Fruit fly (Drosophila melanogaster) whole organism, embryonic: ENCODE results near the gene CG13407.

Experiments
- ATbp ChIP-seq: fragments of 200-800 bp; sonication (Bioruptor generic); optimal IDR thresholded peaks from 2 replicates; lab custom pipeline; 2017; ENCODE audit warnings: missing biosample characterization, mild to moderate bottlenecking, missing genetic modification characterization, missing genetic modification reagents
- CG10462 ChIP-seq: fragments of 200-800 bp; sonication (Bioruptor generic); optimal IDR thresholded peaks from 2 replicates; lab custom pipeline; 2016; ENCODE audit warnings: missing biosample characterization, missing genetic modification characterization
- CG10565 ChIP-seq: fragments of 200-800 bp; sonication (Bioruptor generic); optimal IDR thresholded peaks from 3 replicates; lab custom pipeline; 2016; ENCODE audit warnings: missing biosample characterization, mild to moderate bottlenecking, missing genetic modification characterization
- CG10979 ChIP-seq: fragments of 200-800 bp; sonication (Bioruptor generic); optimal IDR thresholded peaks from 2 replicates; lab custom pipeline; 2018; ENCODE audit warnings: missing biosample characterization, mild to moderate bottlenecking, missing genetic modification characterization, moderate library complexity
- CG11398 ChIP-seq: fragments of 200-800 bp; sonication (Bioruptor generic); optimal IDR thresholded peaks from 2 replicates; lab custom pipeline; 2016; ENCODE audit warnings: missing biosample characterization, missing genetic modification characterization
- CG12391 ChIP-seq: fragments of 200-800 bp; sonication (Bioruptor generic); optimal IDR thresholded peaks from 3 replicates; lab custom pipeline; 2018; ENCODE audit warnings: missing biosample characterization, mild to moderate bottlenecking, missing genetic modification characterization, moderate library complexity
- CG13894 ChIP-seq: fragments of 200-800 bp; sonication (Bioruptor generic); optimal IDR thresholded peaks from 3 replicates; lab custom pipeline; 2018; ENCODE audit warnings: missing biosample characterization, mild to moderate bottlenecking, missing genetic modification characterization, moderate library complexity
- CG15269 ChIP-seq: fragments of 200-800 bp; sonication (Bioruptor generic); optimal IDR thresholded peaks from 2 replicates; lab custom pipeline; 2018; ENCODE audit warnings: missing biosample characterization, mild to moderate bottlenecking, missing genetic modification characterization, moderate library complexity
- CG16815 ChIP-seq: fragments of 200-800 bp; sonication (Bioruptor generic); optimal IDR thresholded peaks from 3 replicates; lab custom pipeline; 2017; ENCODE audit warnings: missing biosample characterization, mild to moderate bottlenecking, missing genetic modification characterization
- CG18599 ChIP-seq: fragments of 200-800 bp; sonication (Bioruptor generic); optimal IDR thresholded peaks from 3 replicates; lab custom pipeline; 2017; ENCODE audit warnings: missing biosample characterization, missing genetic modification characterization, mild to moderate bottlenecking, moderate library complexity, missing genetic modification reagents
- CG2116 ChIP-seq: fragments of 200-800 bp; sonication (Bioruptor generic); optimal IDR thresholded peaks from 3 replicates; lab custom pipeline; 2018; ENCODE audit warnings: missing biosample characterization, mild to moderate bottlenecking, missing genetic modification characterization
- CG3065 ChIP-seq: fragments of 200-800 bp; sonication (Bioruptor generic); optimal IDR thresholded peaks from 2 replicates; lab custom pipeline; 2016; ENCODE audit warnings: missing biosample characterization, missing genetic modification characterization
- CG32532 ChIP-seq: fragments of 200-800 bp; sonication (Bioruptor generic); IDR thresholded peaks from 2 replicates; pipeline ENCODE4 v1.3.6; 2022; ENCODE audit warnings: missing biosample characterization, missing genetic modification characterization
- CG33557 ChIP-seq: fragments of 200-800 bp; sonication (Bioruptor generic); optimal IDR thresholded peaks from 2 replicates; lab custom pipeline; 2019; ENCODE audit warnings: missing biosample characterization, mild to moderate bottlenecking, missing genetic modification characterization, moderate library complexity
- CG3838 ChIP-seq: fragments of 200-800 bp; sonication (Bioruptor generic); optimal IDR thresholded peaks from 3 replicates; lab custom pipeline; 2016; ENCODE audit warnings: missing biosample characterization, missing genetic modification characterization
- CG4617 ChIP-seq: fragments of 200-800 bp; sonication (Bioruptor generic); optimal IDR thresholded peaks from 3 replicates; lab custom pipeline; 2016; ENCODE audit warnings: missing biosample characterization, missing genetic modification characterization, borderline replicate concordance
- CG7372 ChIP-seq: fragments of 200-800 bp; sonication (Bioruptor generic); IDR thresholded peaks from 2 replicates; pipeline ENCODE4 v1.3.6; 2022; ENCODE audit warnings: missing biosample characterization, missing genetic modification characterization
- CG7745 ChIP-seq: fragments of 200-800 bp; sonication (Bioruptor generic); optimal IDR thresholded peaks from 2 replicates; lab custom pipeline; 2018; ENCODE audit warnings: missing biosample characterization, mild to moderate bottlenecking, missing genetic modification characterization, moderate library complexity
- CG7963 ChIP-seq: fragments of 200-800 bp; sonication (Bioruptor generic); IDR thresholded peaks from 3 replicates; pipeline ENCODE4 v1.3.6; 2022; ENCODE audit warnings: missing biosample characterization, missing genetic modification characterization; ENCODE audit not compliant: partially characterized antibody
- CG8924 ChIP-seq: fragments of 200-800 bp; optimal IDR thresholded peaks from 3 replicates; lab custom pipeline; 2019; ENCODE audit warnings: missing biosample characterization, mild to moderate bottlenecking, missing genetic modification characterization, moderate library complexity
- CG9215 ChIP-seq: fragments of 200-800 bp; sonication (Bioruptor generic); IDR thresholded peaks from 2 replicates; pipeline ENCODE4 v1.3.6; 2022; ENCODE audit warnings: missing biosample characterization, missing genetic modification characterization
- CG9727 ChIP-seq: fragments of 200-800 bp; sonication (Bioruptor generic); optimal IDR thresholded peaks from 3 replicates; lab custom pipeline; 2017; ENCODE audit warnings: missing biosample characterization, mild to moderate bottlenecking, missing genetic modification characterization
- CoRest ChIP-seq: fragments of 200-800 bp; sonication (Bioruptor generic); optimal IDR thresholded peaks from 3 replicates; lab custom pipeline; 2018; ENCODE audit warnings: missing biosample characterization, mild to moderate bottlenecking, missing genetic modification characterization, moderate library complexity
- Deaf1 ChIP-seq: fragments of 200-800 bp; optimal IDR thresholded peaks from 3 replicates; lab custom pipeline; 2019; ENCODE audit warnings: missing biosample characterization, mild to moderate bottlenecking, missing genetic modification characterization, moderate library complexity
- Dll ChIP-seq: fragments of 200-800 bp; sonication (Bioruptor generic); IDR thresholded peaks from 4 replicates; pipeline ENCODE4 v1.3.6; 2022; ENCODE audit warnings: missing biosample characterization, missing genetic modification characterization; ENCODE audit not compliant: partially characterized antibody
- Elba2 ChIP-seq: fragments of 200-800 bp; sonication (Bioruptor generic); optimal IDR thresholded peaks from 3 replicates; lab custom pipeline; 2016; ENCODE audit warnings: missing biosample characterization, missing genetic modification characterization
- HLH4C ChIP-seq: fragments of 200-800 bp; sonication (Bioruptor generic); IDR thresholded peaks from 3 replicates; pipeline ENCODE4 v1.3.6; 2022; ENCODE audit warnings: missing biosample characterization, missing genetic modification characterization; ENCODE audit not compliant: partially characterized antibody
- HmgZ ChIP-seq: fragments of 200-800 bp; sonication (Bioruptor generic); optimal IDR thresholded peaks from 2 replicates; lab custom pipeline; 2018; ENCODE audit warnings: missing biosample characterization, mild to moderate bottlenecking, missing genetic modification characterization
- Optix ChIP-seq: fragments of 200-800 bp; sonication (Bioruptor generic); IDR thresholded peaks from 3 replicates; pipeline ENCODE4 v1.3.6; 2022; ENCODE audit warnings: missing biosample characterization, missing genetic modification characterization
- Sin3A ChIP-seq: fragments of >200 bp; optimal IDR thresholded peaks from 2 replicates; lab custom pipeline; 2018
- Sry-δ ChIP-seq: fragments of 200-800 bp; sonication (Bioruptor generic); optimal IDR thresholded peaks from 2 replicates; lab custom pipeline; 2016; ENCODE audit warnings: missing biosample characterization, missing genetic modification characterization
- Trl ChIP-seq, 3 experiments: fragments of >200 bp in 2 of 3; fragments of 200-800 bp in 1 of 3; sonication (Bioruptor generic) in 1 of 3; optimal IDR thresholded peaks; 2 replicates in 1 of 3; 3 replicates in 2 of 3; lab custom pipeline; 2016 to 2017; ENCODE audit warnings: missing biosample characterization in 1 of 3, missing genetic modification characterization in 1 of 3
- Xbp1 ChIP-seq: fragments of 200-800 bp; sonication (Bioruptor generic); optimal IDR thresholded peaks from 3 replicates; lab custom pipeline; 2016; ENCODE audit warnings: missing biosample characterization, mild to moderate bottlenecking, missing genetic modification characterization
- ac ChIP-seq: fragments of 200-800 bp; sonication (Bioruptor generic); optimal IDR thresholded peaks from 3 replicates; lab custom pipeline; 2017; ENCODE audit warnings: missing biosample characterization, mild to moderate bottlenecking, missing genetic modification characterization
- bab2 ChIP-seq: fragments of 200-800 bp; sonication (Bioruptor generic); optimal IDR thresholded peaks from 2 replicates; lab custom pipeline; 2016; ENCODE audit warnings: missing biosample characterization, missing genetic modification characterization
- bbx ChIP-seq: fragments of 200-800 bp; sonication (Bioruptor generic); IDR thresholded peaks from 2 replicates; pipeline ENCODE4 v1.3.6; 2022; ENCODE audit warnings: missing biosample characterization, missing genetic modification characterization; ENCODE audit not compliant: partially characterized antibody
- bcd ChIP-seq: fragments of 200-800 bp; sonication (Bioruptor generic); optimal IDR thresholded peaks from 2 replicates; lab custom pipeline; 2017; ENCODE audit warnings: missing biosample characterization, mild to moderate bottlenecking, missing genetic modification characterization
- crc ChIP-seq: fragments of 200-800 bp; sonication (Bioruptor generic); optimal IDR thresholded peaks from 2 replicates; lab custom pipeline; 2016; ENCODE audit warnings: missing biosample characterization, missing genetic modification characterization
- dm ChIP-seq: fragments of 200-800 bp; sonication (Bioruptor generic); optimal IDR thresholded peaks from 3 replicates; lab custom pipeline; 2016; ENCODE audit warnings: missing biosample characterization, missing genetic modification characterization
- dmrt11E ChIP-seq: fragments of 200-800 bp; sonication (Bioruptor generic); optimal IDR thresholded peaks from 3 replicates; lab custom pipeline; 2018; ENCODE audit warnings: missing biosample characterization, mild to moderate bottlenecking, missing genetic modification characterization, moderate library complexity
- eyg ChIP-seq: fragments of 200-800 bp; sonication (Bioruptor generic); optimal IDR thresholded peaks from 3 replicates; lab custom pipeline; 2016; ENCODE audit warnings: missing biosample characterization, missing genetic modification characterization
- fd102C ChIP-seq: fragments of 200-800 bp; sonication (Bioruptor generic); optimal IDR thresholded peaks from 2 replicates; lab custom pipeline; 2018; ENCODE audit warnings: missing biosample characterization, mild to moderate bottlenecking, missing genetic modification characterization, moderate library complexity
- h ChIP-seq: fragments of >200 bp; optimal IDR thresholded peaks from 2 replicates; lab custom pipeline; 2017
- insv ChIP-seq, 2 experiments: fragments of 200-800 bp; sonication (Bioruptor generic); optimal IDR thresholded peaks; 3 replicates each; lab custom pipeline; 2016 to 2018; ENCODE audit warnings: missing biosample characterization in 2 of 2, missing genetic modification characterization in 2 of 2
- kah ChIP-seq: fragments of 200-800 bp; sonication (Bioruptor generic); optimal IDR thresholded peaks from 2 replicates; lab custom pipeline; 2018; ENCODE audit warnings: missing biosample characterization, mild to moderate bottlenecking, missing genetic modification characterization
- kay ChIP-seq: fragments of 200-800 bp; sonication (Bioruptor generic); optimal IDR thresholded peaks from 2 replicates; lab custom pipeline; 2016; ENCODE audit warnings: missing biosample characterization, missing genetic modification characterization
- otp ChIP-seq: fragments of 200-800 bp; sonication (Bioruptor generic); IDR thresholded peaks from 3 replicates; pipeline ENCODE4, ENCODE4 v1.3.6; 2022; ENCODE audit warnings: missing biosample characterization, missing genetic modification characterization
- pb ChIP-seq: fragments of 200-800 bp; sonication (Bioruptor generic); optimal IDR thresholded peaks from 3 replicates; lab custom pipeline; 2016; ENCODE audit warnings: missing biosample characterization, missing genetic modification characterization
- peb ChIP-seq: fragments of 200-800 bp; sonication (Bioruptor generic); IDR thresholded peaks from 2 replicates; pipeline ENCODE4 v1.3.6; 2022; ENCODE audit warnings: missing biosample characterization, missing genetic modification characterization
- wor ChIP-seq: fragments of 200-800 bp; sonication (Bioruptor generic); IDR thresholded peaks from 2 replicates; pipeline ENCODE4 v1.3.6; 2022; ENCODE audit warnings: missing biosample characterization, missing genetic modification characterization

CG13407 gene

dm6 chr3R:22133337-22134014 is 30.3 kb downstream of the CG13407 start, which contains the start of gene SKIP (continued):
- TF ChIP-seq h (lab: Kevin White, UChicago) (no peak), CG11398 (GFP tag; lab: Kevin White, UChicago) (peak; percentile 36), CG16815 (GFP tag; lab: Kevin White, UChicago) (no peak), CoRest (tag; lab: Kevin White, UChicago) (no peak), CG4617 (GFP tag; lab: Kevin White, UChicago) (no peak), HmgZ (no peak), CG9727 (GFP tag; lab: Kevin White, UChicago) (peak; percentile 26), bbx (GFP tag; lab: Robert Waterston, UW) (peak; percentile 69), CG13894 (tag; lab: Kevin White, UChicago) (no peak), Dll (GFP tag; lab: Robert Waterston, UW) (no peak), CG8924 (tag; lab: Kevin White, UChicago) (peak; percentile 11), CG7963 (no peak), wor (GFP tag; lab: Robert Waterston, UW) (no peak), otp (GFP tag; lab: Robert Waterston, UW) (peak; percentile 67; the same call in 2 of the 3 replicates), crc (GFP tag; lab: Kevin White, UChicago) (no peak), Sin3A (lab: Kevin White, UChicago) (peak; percentile 11), ac (GFP tag; lab: Kevin White, UChicago) (no peak), kay (GFP tag; lab: Kevin White, UChicago) (no peak), ATbp (GFP tag; lab: Kevin White, UChicago) (no peak), CG15269 (tag; lab: Kevin White, UChicago) (peak; percentile 26), kah (GFP tag; lab: Kevin White, UChicago) (peak; percentile 33), fd102C (GFP tag; lab: Kevin White, UChicago) (peak; percentile 55), eyg (GFP tag; lab: Kevin White, UChicago) (peak; percentile 8), CG32532 (GFP tag; lab: Robert Waterston, UW) (no peak), CG3838 (GFP tag; lab: Kevin White, UChicago) (no peak), peb (GFP tag; lab: Robert Waterston, UW) (no peak), CG9215 (no peak), Deaf1 (tag; lab: Kevin White, UChicago) (peak; percentile 94), CG33557 (no peak), Trl (optimal IDR thresholded peaks at IDR 0.05; lab: Kevin White, UChicago) (peak in 1 of 2 experiments; percentile 42), Trl (GFP tag; optimal IDR thresholded peaks at IDR 0.05; lab: Kevin White, UChicago) (peak; percentile 46), Optix (GFP tag; lab: Robert Waterston, UW) (no peak), HLH4C (GFP tag; lab: Robert Waterston, UW) (peak; percentile 56), CG18599 (GFP tag; lab: Kevin White, UChicago) (peak; percentile 39), Elba2 (GFP tag; lab: Kevin White, UChicago) (no peak), CG10462 (GFP tag; lab: Kevin White, UChicago) (no peak), bab2 (GFP tag; lab: Kevin White, UChicago) (peak; percentile 8), Sry-δ (GFP tag; lab: Kevin White, UChicago) (peak; percentile 32), dm (no peak), CG12391 (tag; lab: Kevin White, UChicago) (peak; percentile 9), CG7745 (no peak), bcd (GFP tag; lab: Kevin White, UChicago) (no peak), CG7372 (no peak), CG10565 (no peak), dmrt11E (tag; lab: Kevin White, UChicago) (no peak), CG2116 (GFP tag; lab: Kevin White, UChicago) (peak; percentile 20), CG10979 (tag; lab: Kevin White, UChicago) (peak; percentile 17), Xbp1 (peak; percentile 13), CG3065 (GFP tag; lab: Kevin White, UChicago) (no peak), insv (GFP tag; optimal IDR thresholded peaks at IDR 0.05; lab: Kevin White, UChicago) (peak in 1 of 2 experiments; percentile 36), pb (GFP tag; lab: Kevin White, UChicago) (peak; percentile 23)
